Worm (Caenorhabditis elegans): Measurements from ENCODE around the gene decr-1.2.

decr-1.2 gene

DNA sequence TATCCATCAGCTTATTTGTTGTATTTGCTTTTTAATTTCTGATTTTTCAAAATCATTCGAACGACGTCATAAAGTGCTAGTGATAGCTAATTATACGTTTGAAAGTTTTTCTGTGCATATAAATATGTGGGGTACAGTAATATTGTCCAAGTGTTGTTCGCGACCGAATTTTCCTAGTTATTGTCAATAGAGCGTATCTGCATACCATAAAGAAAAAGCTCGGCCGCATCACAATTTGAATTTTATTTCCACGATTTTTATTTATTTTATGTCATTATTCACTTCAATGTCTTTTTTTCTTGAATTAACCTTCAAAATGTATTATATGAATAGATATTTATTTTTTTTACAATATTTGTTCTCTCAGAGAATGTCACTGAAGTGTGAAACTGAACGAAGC is 28.6 kb upstream of the decr-1.2 start, which contains the start of gene rnh-2 (continued):
- peak; percentile 62 for TF ChIP-seq D2030.7 (GFP tag; IDR thresholded peaks at IDR 0.05)
- TF ChIP-seq ceh-27 (GFP tag; optimal IDR thresholded peaks at IDR 0.05) = peak; percentile 63
- TF ChIP-seq C06A6.2 (GFP tag; conservative IDR thresholded peaks at IDR 0.05) = no peak
- TF ChIP-seq unc-62 (GFP tag; optimal IDR thresholded peaks at IDR 0.05) = no peak
- peak in 1 of 3 experiments; percentile 58 for TF ChIP-seq lin-35 (GFP tag; optimal IDR thresholded peaks at IDR 0.05)
- TF ChIP-seq mes-4 (tag; optimal IDR thresholded peaks at IDR 0.05) = no peak
- TF ChIP-seq rpc-1 (optimal IDR thresholded peaks at IDR 0.05) = no peak
- TF ChIP-seq rpc-1 (tag; optimal IDR thresholded peaks at IDR 0.05) = no peak
- no peak for TF ChIP-seq die-1 (tag; optimal IDR thresholded peaks at IDR 0.05)
- no peak for TF ChIP-seq ztf-26 (tag; optimal IDR thresholded peaks at IDR 0.05)
- TF ChIP-seq him-1 (tag; optimal IDR thresholded peaks at IDR 0.05) = peak; percentile 78
- peak; percentile 1 for TF ChIP-seq K12H6.12 (tag; optimal IDR thresholded peaks at IDR 0.05)
- peak; percentile 57 for TF ChIP-seq ztf-18 (tag; optimal IDR thresholded peaks at IDR 0.05)
- no peak for TF ChIP-seq ceh-100 (GFP tag; IDR thresholded peaks at IDR 0.05)
- TF ChIP-seq ztf-22 (GFP tag; optimal IDR thresholded peaks at IDR 0.05) = no peak
- TF ChIP-seq F55B11.4 (tag; optimal IDR thresholded peaks at IDR 0.05; ENCODE audit: borderline replicate concordance, insufficient read depth) = no peak
- TF ChIP-seq pbrm-1 (GFP tag; IDR thresholded peaks at IDR 0.05) = peak; percentile 67
- peak; percentile 53 for TF ChIP-seq snpc-1.3 (tag; optimal IDR thresholded peaks at IDR 0.05; ENCODE audit: insufficient read depth)
- TF ChIP-seq snpc-3.4 (tag; optimal IDR thresholded peaks at IDR 0.05) = peak; percentile 35
- TF ChIP-seq nhr-80 (tag; optimal IDR thresholded peaks at IDR 0.05) = peak; percentile 55
- peak; percentile 94 for TF ChIP-seq mcd-1 (GFP tag; IDR thresholded peaks at IDR 0.05)
- no peak for TF ChIP-seq mxl-1 (tag; optimal IDR thresholded peaks at IDR 0.05)
- TF ChIP-seq cebp-2 (GFP tag; IDR thresholded peaks at IDR 0.05) = no peak
- no peak for TF ChIP-seq F57A8.1 (GFP tag; optimal IDR thresholded peaks at IDR 0.05)
- TF ChIP-seq hsf-1 (GFP tag; IDR thresholded peaks at IDR 0.05) = no peak
- TF ChIP-seq snpc-1.1 (tag; optimal IDR thresholded peaks at IDR 0.05; ENCODE audit: insufficient read depth) = no peak
- TF ChIP-seq rec-8 (tag; optimal IDR thresholded peaks at IDR 0.05) = peak in 1 of 2 experiments; percentile 39
- TF ChIP-seq ceh-91 (GFP tag; IDR thresholded peaks at IDR 0.05) = peak; percentile 68
- no peak for TF ChIP-seq Y53F4B.3 (GFP tag; IDR thresholded peaks at IDR 0.05)
- TF ChIP-seq hmg-20 (GFP tag; IDR thresholded peaks at IDR 0.05) = no peak
- TF ChIP-seq tlf-1 (GFP tag; optimal IDR thresholded peaks at IDR 0.05) = peak; percentile 54
- peak; percentile 37 for TF ChIP-seq xnd-1 (tag; optimal IDR thresholded peaks at IDR 0.05)
- TF ChIP-seq let-607 (tag; optimal IDR thresholded peaks at IDR 0.05) = no peak
- TF ChIP-seq T26A5.8 (tag; optimal IDR thresholded peaks at IDR 0.05) = no peak
- TF ChIP-seq ekl-4 (GFP tag; IDR thresholded peaks at IDR 0.05) = no peak
- no peak for TF ChIP-seq ets-4 (GFP tag; optimal IDR thresholded peaks at IDR 0.05)
- no peak for TF ChIP-seq F57C9.4 (tag; optimal IDR thresholded peaks at IDR 0.05)
- TF ChIP-seq nfyb-1 (GFP tag; IDR thresholded peaks at IDR 0.05) = no peak
- TF ChIP-seq ztf-3 (GFP tag; optimal IDR thresholded peaks at IDR 0.05) = no peak
- TF ChIP-seq B0336.3 (GFP tag; IDR thresholded peaks at IDR 0.05) = no peak
- TF ChIP-seq F23B12.7 (tag; optimal IDR thresholded peaks at IDR 0.05; ENCODE audit: insufficient read depth) = peak; percentile 74
- TF ChIP-seq nhr-179 (tag; optimal IDR thresholded peaks at IDR 0.05) = no peak
- TF ChIP-seq ceh-58 (GFP tag; IDR thresholded peaks at IDR 0.05) = no peak
- TF ChIP-seq nhr-120 (GFP tag; IDR thresholded peaks at IDR 0.05) = no peak
- TF ChIP-seq cebp-1 (GFP tag; IDR thresholded peaks at IDR 0.05) = no peak
- TF ChIP-seq cebp-1 (tag; optimal IDR thresholded peaks at IDR 0.05) = peak; percentile 50
- no peak for TF ChIP-seq pha-4 (tag; optimal IDR thresholded peaks at IDR 0.05)
- peak; percentile 37 for TF ChIP-seq efl-1 (GFP tag; optimal IDR thresholded peaks at IDR 0.05)
- no peak for TF ChIP-seq mel-28 (tag; optimal IDR thresholded peaks at IDR 0.05; ENCODE audit: borderline replicate concordance)

All from whole organism, young adult.